Worm (Caenorhabditis elegans) whole organism, L4 larva: ENCODE results near the gene taf-6.2.

Experiments used
- dmd-8 ChIP-seq: fragments of 200-800 bp; sonication (Bioruptor generic); IDR thresholded peaks from 2 replicates; pipeline ENCODE4 v1.3.6; 2022; ENCODE audit warnings: missing genetic modification characterization, missing compliant biosample characterization
- gei-8 ChIP-seq: fragments of 200-800 bp; sonication (Bioruptor generic); optimal IDR thresholded peaks from 2 replicates; lab custom pipeline; 2018; ENCODE audit warnings: mild to moderate bottlenecking, missing genetic modification characterization, missing compliant biosample characterization
- nhr-102 ChIP-seq: sonication (generic microtip); optimal IDR thresholded peaks from 2 replicates; lab custom pipeline; 2016; ENCODE audit warnings: mild to moderate bottlenecking, missing genetic modification characterization, moderate library complexity, missing compliant biosample characterization
- nhr-237 ChIP-seq: sonication (generic microtip); optimal IDR thresholded peaks from 2 replicates; lab custom pipeline; 2017; ENCODE audit warnings: missing biosample characterization, missing genetic modification characterization
- saeg-2 ChIP-seq: fragments of 200-800 bp; sonication (Bioruptor generic); IDR thresholded peaks from 2 replicates; pipeline ENCODE4 v1.3.6; 2022; ENCODE audit warnings: missing genetic modification reagents, missing genetic modification characterization, missing compliant biosample characterization

- TF ChIP-seq saeg-2 (GFP tag; lab: Robert Waterston, UW) (no peak), nhr-237 (no peak), nhr-102 (tag; lab: Kevin White, UChicago) (peak; percentile 37), dmd-8 (GFP tag; lab: Robert Waterston, UW) (no peak), gei-8 (GFP tag; lab: Kevin White, UChicago) (no peak)
Measured at ce11 chrIV:3738655-3739403, 44.3 kb upstream of the taf-6.2 start, which contains the start of gene nape-2.
